Worm (Caenorhabditis elegans): Measurements from ENCODE around the gene C04C3.9.
A peak's percentile ranks its signal among the peaks of the same experiment; 100 is the strongest.

Gene C04C3.9

DNA sequence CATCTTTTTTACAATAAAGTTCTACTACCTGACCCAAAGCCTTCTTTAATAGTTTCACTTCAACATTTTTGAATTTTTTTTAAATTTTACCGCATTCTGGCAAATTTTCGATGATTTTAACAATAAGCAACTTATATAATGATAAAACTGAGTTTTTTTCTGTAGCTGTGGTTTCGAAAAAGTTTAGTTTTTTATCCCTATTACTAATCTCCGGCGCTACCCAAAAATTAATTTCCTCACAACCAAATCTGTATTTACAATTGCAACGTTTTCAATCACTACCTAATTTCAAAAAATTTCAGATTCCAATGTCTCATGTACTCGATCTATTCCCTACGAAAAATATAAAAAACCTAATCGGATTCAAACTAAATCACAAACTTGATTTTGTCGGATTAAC, 38.8 kb upstream of the C04C3.9 start, which contains the start of gene F58E2.3 (continued):
- TF ChIP-seq ceh-48 (tag; optimal IDR thresholded peaks at IDR 0.05): no peak

DNA sequence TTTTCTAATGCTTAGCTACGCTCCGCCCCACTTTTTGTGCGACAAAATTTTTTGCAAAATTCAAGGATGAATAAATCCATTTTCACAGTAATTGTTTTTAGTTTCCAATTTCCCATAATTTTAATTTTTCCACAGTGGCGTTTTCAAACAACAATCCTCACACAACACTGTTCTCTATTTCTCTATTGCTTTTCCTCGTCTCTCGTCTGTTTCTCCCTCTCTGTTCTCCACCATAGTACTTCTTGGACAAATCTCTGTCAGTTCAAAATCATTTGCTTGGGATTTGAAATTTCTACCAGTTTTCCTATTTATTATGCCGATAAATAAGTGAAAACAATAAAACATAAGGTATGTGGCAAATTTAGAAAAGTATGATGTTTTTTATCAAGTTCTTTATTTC, 34.9 kb upstream of the C04C3.9 start, which contains the start of gene F58E2.4:
Gene F58E2.4, plus strand, starts transcription at position 134 of the 400 bp plus-strand sequence.
- TF ChIP-seq unc-3 (GFP tag; conservative IDR thresholded peaks at IDR 0.05) (no peak), unc-3 (tag; optimal IDR thresholded peaks at IDR 0.05) (no peak), ama-1 (optimal IDR thresholded peaks at IDR 0.05) (no peak), ceh-6 (GFP tag; optimal IDR thresholded peaks at IDR 0.05) (no peak), mec-3 (tag; optimal IDR thresholded peaks at IDR 0.05; ENCODE audit: borderline replicate concordance) (no peak), eyg-1 (tag; optimal IDR thresholded peaks at IDR 0.05) (no peak), pha-2 (tag; optimal IDR thresholded peaks at IDR 0.05) (no peak), elt-4 (tag; optimal IDR thresholded peaks at IDR 0.05) (no peak), pha-4 (tag; optimal IDR thresholded peaks at IDR 0.05) (no peak), tbx-2 (tag; optimal IDR thresholded peaks at IDR 0.05) (no peak), K09A11.1 (tag; optimal IDR thresholded peaks at IDR 0.05; ENCODE audit: insufficient read depth) (no peak), ztf-16 (tag; optimal IDR thresholded peaks at IDR 0.05) (no peak), pag-3 (tag; optimal IDR thresholded peaks at IDR 0.05; ENCODE audit: borderline replicate concordance) (no peak), madf-2 (tag; optimal IDR thresholded peaks at IDR 0.05) (no peak)

DNA sequence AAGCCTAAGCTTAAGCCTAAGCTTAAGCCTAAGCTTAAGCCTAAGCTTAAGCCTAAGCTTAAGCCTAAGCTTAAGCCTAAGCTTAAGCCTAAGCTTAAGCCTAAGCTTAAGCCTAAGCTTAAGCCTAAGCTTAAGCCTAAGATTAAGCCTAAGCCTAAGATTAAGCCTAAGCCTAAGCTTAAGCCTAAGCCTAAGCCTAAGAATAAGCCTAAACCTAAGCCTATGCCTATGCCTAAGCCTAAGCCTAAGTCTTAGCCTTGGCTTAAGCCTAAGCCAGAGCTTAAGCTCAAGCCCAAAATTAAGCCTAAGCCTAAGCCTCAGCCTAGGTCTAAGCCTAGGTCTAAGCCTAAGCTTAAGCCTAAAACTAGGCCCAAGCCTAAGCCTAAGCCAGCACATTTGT, 27.1 kb upstream of the C04C3.9 start:
- peak; percentile 100 for TF ChIP-seq dve-1 (tag; optimal IDR thresholded peaks at IDR 0.05)

DNA sequence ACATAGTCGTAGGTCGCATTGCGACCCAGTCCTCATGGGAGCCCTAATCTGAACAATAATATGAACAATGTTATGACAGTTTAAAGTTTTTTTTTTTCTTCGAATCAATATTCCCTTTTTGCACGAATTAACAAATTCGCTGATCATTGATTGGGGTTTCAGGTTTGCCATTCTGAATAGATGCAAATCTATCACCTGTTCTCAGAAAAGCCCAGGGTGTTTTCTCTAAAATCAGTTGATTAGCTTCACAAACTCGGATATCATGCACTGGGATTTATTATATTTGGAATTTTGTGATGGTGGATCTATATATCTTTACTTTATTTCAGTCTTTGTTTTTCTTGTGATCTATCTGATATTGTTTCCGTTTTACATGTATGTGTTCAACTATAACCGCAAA, 25.0 kb upstream of the C04C3.9 start, which contains the start of gene srz-23:
Gene srz-23, plus strand, starts transcription at position 263 of the 400 bp plus-strand sequence.
- TF ChIP-seq tbx-7 (tag; optimal IDR thresholded peaks at IDR 0.05) (no peak), ahr-1 (tag; optimal IDR thresholded peaks at IDR 0.05) (no peak), odd-2 (tag; optimal IDR thresholded peaks at IDR 0.05) (no peak), ceh-9 (tag; optimal IDR thresholded peaks at IDR 0.05) (no peak), rnt-1 (tag; optimal IDR thresholded peaks at IDR 0.05) (no peak), fkh-6 (tag; optimal IDR thresholded peaks at IDR 0.05) (no peak), Y22D7AL.16 (tag; optimal IDR thresholded peaks at IDR 0.05) (no peak), C38D4.7 (GFP tag; optimal IDR thresholded peaks at IDR 0.05) (no peak), ceh-2 (tag; optimal IDR thresholded peaks at IDR 0.05) (no peak), F13H6.1 (tag; optimal IDR thresholded peaks at IDR 0.05) (no peak), ceh-48 (tag; optimal IDR thresholded peaks at IDR 0.05) (no peak), ceh-22 (tag; optimal IDR thresholded peaks at IDR 0.05) (no peak)

DNA sequence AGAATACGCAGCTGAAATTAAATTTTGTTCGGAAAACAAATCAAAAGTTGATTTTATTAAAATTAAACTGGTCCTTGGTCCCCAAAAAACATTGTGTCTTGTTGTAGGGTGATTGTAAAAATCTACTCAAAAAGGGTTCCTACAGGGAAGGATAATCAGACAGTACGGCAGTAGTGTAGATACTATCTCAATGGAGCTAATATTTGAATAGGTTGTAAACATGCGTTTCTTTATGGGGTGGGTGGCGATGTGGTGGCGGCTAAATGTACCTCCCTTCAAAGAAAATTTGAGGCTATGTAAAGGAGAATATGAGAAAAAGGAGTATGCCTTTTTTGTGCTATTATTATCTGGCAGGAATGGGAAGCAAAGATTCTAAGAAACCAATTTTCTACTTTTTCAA, 24.2 kb upstream of the C04C3.9 start:
- TF ChIP-seq fkh-6 (tag; optimal IDR thresholded peaks at IDR 0.05): no peak
- no peak for TF ChIP-seq gmeb-2 (tag; optimal IDR thresholded peaks at IDR 0.05)
- no peak for TF ChIP-seq hlh-30 (tag; optimal IDR thresholded peaks at IDR 0.05; ENCODE audit: insufficient read depth)
- TF ChIP-seq pha-4 (tag; optimal IDR thresholded peaks at IDR 0.05): no peak
- TF ChIP-seq ceh-6 (GFP tag; optimal IDR thresholded peaks at IDR 0.05): no peak
- no peak for TF ChIP-seq unc-3 (GFP tag; conservative IDR thresholded peaks at IDR 0.05)
- no peak for TF ChIP-seq unc-3 (tag; optimal IDR thresholded peaks at IDR 0.05)
- TF ChIP-seq lim-6 (tag; optimal IDR thresholded peaks at IDR 0.05): no peak
- no peak for TF ChIP-seq C38D4.7 (GFP tag; optimal IDR thresholded peaks at IDR 0.05)
- no peak for TF ChIP-seq K02D7.2 (tag; optimal IDR thresholded peaks at IDR 0.05)
- no peak for TF ChIP-seq ztf-16 (tag; optimal IDR thresholded peaks at IDR 0.05)
- no peak for TF ChIP-seq ceh-24 (tag; optimal IDR thresholded peaks at IDR 0.05)

DNA sequence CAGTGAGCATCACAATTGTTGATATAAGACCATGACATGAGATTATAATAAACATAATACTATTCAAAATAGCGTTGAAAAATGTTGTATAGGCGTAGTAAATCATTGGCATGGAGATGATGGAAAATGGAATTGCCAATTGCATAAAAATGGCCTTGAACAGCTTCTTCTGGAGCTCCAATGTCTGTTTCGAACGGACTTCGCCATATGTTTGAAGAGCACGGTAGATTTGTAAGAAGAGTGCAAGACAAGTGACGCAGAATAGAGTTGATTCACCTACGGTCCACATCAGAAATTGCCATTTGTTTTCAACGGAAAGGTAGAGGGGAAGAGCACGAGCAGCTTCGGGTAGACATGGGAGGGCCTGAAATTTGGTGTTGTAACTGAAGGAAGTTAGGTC, 19.0 kb upstream of the C04C3.9 start:
- no peak for TF ChIP-seq zip-5 (tag; optimal IDR thresholded peaks at IDR 0.05)
- no peak for TF ChIP-seq unc-42 (tag; optimal IDR thresholded peaks at IDR 0.05)
- TF ChIP-seq odd-2 (tag; optimal IDR thresholded peaks at IDR 0.05): no peak
- TF ChIP-seq unc-3 (GFP tag; conservative IDR thresholded peaks at IDR 0.05): no peak
- no peak for TF ChIP-seq unc-3 (tag; optimal IDR thresholded peaks at IDR 0.05)
- no peak for TF ChIP-seq tbx-2 (tag; optimal IDR thresholded peaks at IDR 0.05)
